Worm (Caenorhabditis elegans) whole organism, midembryonic: Measurements from ENCODE around the gene cgef-1.

Experiments
- flt-1 ChIP-seq: fragments of 200-800 bp; sonication (Bioruptor generic); IDR thresholded peaks from 2 replicates; pipeline ENCODE4 v1.3.6; 2022; ENCODE audit warnings: missing genetic modification characterization, missing compliant biosample characterization
- klf-2 ChIP-seq: fragments of 200-800 bp; sonication (Bioruptor generic); conservative IDR thresholded peaks from 2 replicates; pipeline ENCODE4 v1.3.6; 2022; ENCODE audit warnings: missing genetic modification reagents, missing genetic modification characterization, missing compliant biosample characterization
- tab-1 ChIP-seq: fragments of 200-800 bp; sonication (Bioruptor generic); IDR thresholded peaks from 2 replicates; pipeline ENCODE4 v1.3.6; 2022; ENCODE audit warnings: missing genetic modification characterization, missing compliant biosample characterization

DNA sequence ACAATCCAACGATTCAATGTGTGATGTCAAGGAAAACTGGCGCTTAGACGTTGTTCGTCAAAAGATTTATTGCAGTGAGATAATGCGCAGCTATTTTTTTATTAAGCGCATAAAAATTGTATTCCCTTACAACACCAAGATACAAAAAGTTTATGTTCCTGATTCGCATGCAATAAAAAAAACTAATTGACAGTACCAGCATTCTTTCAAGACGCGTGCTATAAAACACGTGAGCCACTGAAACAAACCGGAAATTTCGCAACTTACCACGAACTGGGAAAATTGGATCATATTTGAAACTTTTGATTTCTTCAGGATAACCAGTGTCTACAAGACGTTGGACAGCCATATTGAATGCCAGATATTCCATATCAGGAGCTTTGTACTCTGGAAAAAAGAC, 65.6 kb downstream of the cgef-1 start:
- TF ChIP-seq klf-2 (GFP tag; lab: Robert Waterston, UW) = no peak
- TF ChIP-seq tab-1 = no peak
- TF ChIP-seq flt-1 (GFP tag; lab: Robert Waterston, UW) = no peak
